Fruit fly (Drosophila melanogaster) whole organism, wandering third instar larva: ENCODE data around the gene ari-1.

Experiments used
- Abd-B ChIP-seq: fragments of >200 bp; optimal IDR thresholded peaks from 2 replicates; lab custom pipeline; 2017; ENCODE audit warnings: missing biosample characterization, missing genetic modification characterization
- CG32264 ChIP-seq: fragments of 200-800 bp; sonication (Bioruptor generic); optimal IDR thresholded peaks from 2 replicates; lab custom pipeline; 2016; ENCODE audit warnings: missing biosample characterization, missing genetic modification characterization
- CrebA ChIP-seq: fragments of 200-800 bp; sonication (Bioruptor generic); optimal IDR thresholded peaks from 2 replicates; lab custom pipeline; 2016; ENCODE audit warnings: missing biosample characterization, mild to moderate bottlenecking, missing genetic modification characterization, borderline replicate concordance
- Dfd ChIP-seq: fragments of >200 bp; optimal IDR thresholded peaks from 2 replicates; lab custom pipeline; 2017; ENCODE audit warnings: missing biosample characterization, missing genetic modification characterization
- GATAd ChIP-seq: sonication (Bioruptor generic); optimal IDR thresholded peaks from 2 replicates; lab custom pipeline; 2016; ENCODE audit warnings: missing biosample characterization, missing genetic modification characterization
- Hr83 ChIP-seq: fragments of 200-300 bp; sonication (Bioruptor generic); optimal IDR thresholded peaks from 2 replicates; lab custom pipeline; 2016; ENCODE audit warnings: missing biosample characterization, mild to moderate bottlenecking, missing genetic modification characterization, moderate library complexity; ENCODE audit not compliant: poor library complexity, severe bottlenecking
- Mio ChIP-seq: sonication (Bioruptor generic); optimal IDR thresholded peaks from 2 replicates; lab custom pipeline; 2016; ENCODE audit warnings: missing biosample characterization, missing genetic modification characterization
- Vsx2 ChIP-seq: fragments of 200-300, 225-300 bp; sonication (Bioruptor generic); optimal IDR thresholded peaks from 2 replicates; lab custom pipeline; 2018; ENCODE audit warnings: missing biosample characterization, missing genetic modification characterization; ENCODE audit not compliant: partially characterized antibody
- h ChIP-seq: fragments of 200-800 bp; sonication (Bioruptor generic); optimal IDR thresholded peaks from 3 replicates; lab custom pipeline; 2016; ENCODE audit warnings: missing biosample characterization, mild to moderate bottlenecking, missing genetic modification characterization
- jim ChIP-seq: fragments of 175-275, 200-325 bp; sonication (Bioruptor generic); optimal IDR thresholded peaks from 2 replicates; lab custom pipeline; 2016; ENCODE audit warnings: missing biosample characterization, mild to moderate bottlenecking, missing genetic modification characterization
- lola ChIP-seq: fragments of >200 bp; optimal IDR thresholded peaks from 2 replicates; lab custom pipeline; 2017; ENCODE audit warnings: missing biosample characterization, missing genetic modification characterization

DNA sequence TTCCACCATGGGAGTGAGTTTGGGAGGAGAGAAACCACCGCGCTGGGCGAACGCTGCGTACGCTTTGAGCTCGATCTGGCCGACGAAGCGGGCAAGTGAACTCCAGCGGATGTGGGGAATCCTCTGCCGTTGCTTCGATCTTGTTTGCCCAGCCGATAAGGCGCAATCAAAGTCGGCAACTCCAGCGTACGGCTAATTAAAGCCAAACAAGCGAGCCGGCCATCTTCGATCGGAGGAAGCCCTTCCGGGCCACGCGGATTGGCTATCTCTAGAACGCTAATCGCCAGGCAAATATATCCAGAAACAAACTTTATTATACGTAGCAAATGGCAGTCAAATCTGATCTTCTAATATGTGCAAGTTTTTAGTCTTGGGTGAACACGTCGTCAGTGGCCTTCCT lies 49.2 kb downstream of the ari-1 start, which contains the start of gene CG7536:
- TF ChIP-seq GATAd (GFP tag; lab: Kevin White, UChicago) (no peak), lola (GFP tag; lab: Kevin White, UChicago) (no peak), Vsx2 (GFP tag; lab: Kevin White, UChicago) (no peak), Abd-B (GFP tag; lab: Kevin White, UChicago) (no peak), Hr83 (GFP tag; lab: Kevin White, UChicago) (no peak), CrebA (GFP tag; lab: Kevin White, UChicago) (no peak), h (GFP tag; lab: Kevin White, UChicago) (no peak), Mio (GFP tag; lab: Kevin White, UChicago) (no peak), jim (GFP tag; lab: Kevin White, UChicago) (no peak), CG32264 (GFP tag; lab: Kevin White, UChicago) (no peak), Dfd (GFP tag; lab: Kevin White, UChicago) (no peak)
